Fruit fly (Drosophila melanogaster): ENCODE results near the gene CG13631.

- TF ChIP-seq Ets98B (GFP tag; IDR thresholded peaks at IDR 0.05) (peak; percentile 95), D1 (tag; optimal IDR thresholded peaks at IDR 0.05) (peak; percentile 63), CG32121 (GFP tag; IDR thresholded peaks at IDR 0.05) (peak; percentile 97), CG8301 (tag; optimal IDR thresholded peaks at IDR 0.05) (peak; percentile 97), Pif1B (GFP tag; optimal IDR thresholded peaks at IDR 0.05) (peak; percentile 96), fd96Ca (GFP tag; IDR thresholded peaks at IDR 0.05) (peak; percentile 98), CG13204 (GFP tag; optimal IDR thresholded peaks at IDR 0.05) (no peak), CG8159 (tag; optimal IDR thresholded peaks at IDR 0.05) (peak; percentile 91)
These were observed at the start of gene CG13631 for dm6 chr3R:24768538-24769401.
